Worm (Caenorhabditis elegans): ENCODE results near the gene ufd-1.

ce11 chrIV:12335798-12336197, 5.1 kb upstream of the ufd-1 start, which contains the start of gene F19B6.1:
- no peak for TF ChIP-seq him-1 (tag; optimal IDR thresholded peaks at IDR 0.05)
- no peak for TF ChIP-seq dao-5 (tag; optimal IDR thresholded peaks at IDR 0.05)
